Worm (Caenorhabditis elegans): ENCODE results near the gene cest-1.2.
A peak's percentile ranks its signal among the peaks of the same experiment; 100 is the strongest.
"Not testable (repeated sequence)": the region's sequence is repeated elsewhere in the genome, so short reads cannot be mapped to it uniquely, and the experiment has no call there.

The cest-1.2 gene

DNA sequence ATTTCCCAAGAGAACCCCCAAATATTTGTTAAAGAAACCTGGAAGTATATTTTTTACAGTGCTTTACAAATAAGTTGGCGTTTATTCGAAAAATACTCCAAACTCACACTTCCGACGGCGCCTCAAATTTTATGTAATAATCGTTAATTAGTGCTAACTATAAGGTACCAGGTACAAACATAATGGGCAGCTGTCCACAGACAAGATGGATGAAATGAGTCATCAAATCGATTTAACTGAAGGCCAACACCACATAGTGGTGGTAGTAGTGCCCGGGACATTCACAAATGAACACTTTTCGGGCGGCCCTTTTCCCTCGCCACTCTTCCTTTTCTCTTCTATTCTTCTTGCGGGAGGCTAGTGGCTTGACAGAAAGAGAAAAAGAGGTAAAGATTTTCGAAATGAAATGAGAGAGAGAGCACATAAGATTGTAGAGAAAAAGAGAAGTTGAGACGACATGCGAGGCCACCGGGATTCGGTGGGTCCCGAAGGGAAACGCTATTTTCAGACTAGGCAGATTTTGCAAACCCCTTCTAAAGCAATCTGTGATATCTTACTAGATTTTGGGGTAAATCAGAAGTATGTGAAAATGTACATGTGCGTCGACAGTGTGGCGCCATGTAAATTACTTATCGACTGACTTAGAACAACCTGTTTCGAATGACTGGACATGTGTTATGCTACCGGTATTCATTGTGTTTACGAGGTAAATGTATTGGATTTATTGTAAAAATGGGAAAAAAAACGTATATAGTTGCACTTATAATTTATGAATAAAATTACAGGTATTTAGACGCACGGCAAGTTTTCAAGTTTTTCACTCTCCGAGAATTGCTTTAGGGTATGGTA lies 21.2 kb downstream of the cest-1.2 start:
- TF ChIP-seq hmg-4 (GFP tag; optimal IDR thresholded peaks at IDR 0.05), result peak; percentile 69
- TF ChIP-seq ceh-13 (GFP tag; optimal IDR thresholded peaks at IDR 0.05), result no peak
- peak; percentile 34 for TF ChIP-seq F13C5.2 (tag; optimal IDR thresholded peaks at IDR 0.05)

DNA sequence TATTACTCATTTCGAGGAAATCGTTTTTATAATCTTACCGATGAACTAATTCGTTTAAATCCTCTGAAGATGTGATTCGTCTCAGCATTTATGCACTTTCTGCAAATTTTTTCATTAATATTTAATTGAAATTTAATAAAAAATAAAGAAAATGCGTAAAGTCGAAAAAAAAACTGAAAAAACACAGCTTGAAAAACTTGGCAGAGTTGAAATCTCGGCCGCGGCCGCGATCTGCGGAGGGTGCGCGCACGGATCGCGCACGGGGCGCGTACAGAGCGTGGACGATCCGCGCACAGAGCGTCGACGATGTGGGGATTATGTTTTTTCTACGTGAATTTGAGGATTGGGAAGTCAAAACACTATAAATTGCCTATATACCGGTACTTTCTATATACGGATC lies 22.9 kb downstream of the cest-1.2 start, which contains the start of gene AH10.4:
AH10.4 (minus strand) TSS at position 101 of the 400 bp plus-strand sequence.
- TF ChIP-seq scrt-1 (GFP tag; IDR thresholded peaks at IDR 0.05); ceh-36 (tag; optimal IDR thresholded peaks at IDR 0.05); flt-1 (GFP tag; IDR thresholded peaks at IDR 0.05): not testable (repeated sequence)

DNA sequence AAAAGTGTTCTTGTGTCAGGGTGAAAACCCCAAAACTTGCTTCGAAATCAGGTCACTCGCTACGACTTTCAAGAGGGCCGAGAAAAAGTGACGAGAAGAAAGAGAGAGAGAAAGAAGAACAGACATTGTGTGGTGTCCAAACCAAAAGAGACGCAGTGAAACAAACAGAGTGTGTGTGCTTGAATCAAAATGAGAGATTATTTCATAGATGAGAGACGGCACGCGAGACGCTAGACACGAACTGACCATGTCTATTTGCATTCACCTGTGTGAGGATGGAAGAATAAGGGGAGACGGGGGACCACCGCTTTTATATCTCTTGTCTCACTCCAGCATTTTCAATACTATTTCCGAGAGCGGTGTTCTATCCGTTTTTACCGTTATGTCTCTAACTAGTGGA lies 24.5 kb downstream of the cest-1.2 start:
- peak; percentile 26 for TF ChIP-seq hmg-4 (GFP tag; optimal IDR thresholded peaks at IDR 0.05)
- no peak for TF ChIP-seq F13C5.2 (tag; optimal IDR thresholded peaks at IDR 0.05)
- no peak for TF ChIP-seq sea-1 (GFP tag; conservative IDR thresholded peaks at IDR 0.05)
- no peak for TF ChIP-seq hmbx-1 (tag; optimal IDR thresholded peaks at IDR 0.05)
- TF ChIP-seq ceh-36 (tag; optimal IDR thresholded peaks at IDR 0.05), result peak; percentile 42
- TF ChIP-seq tbx-37 (GFP tag; conservative IDR thresholded peaks at IDR 0.05), result no peak
- TF ChIP-seq tbx-11 (GFP tag; IDR thresholded peaks at IDR 0.05), result no peak

DNA sequence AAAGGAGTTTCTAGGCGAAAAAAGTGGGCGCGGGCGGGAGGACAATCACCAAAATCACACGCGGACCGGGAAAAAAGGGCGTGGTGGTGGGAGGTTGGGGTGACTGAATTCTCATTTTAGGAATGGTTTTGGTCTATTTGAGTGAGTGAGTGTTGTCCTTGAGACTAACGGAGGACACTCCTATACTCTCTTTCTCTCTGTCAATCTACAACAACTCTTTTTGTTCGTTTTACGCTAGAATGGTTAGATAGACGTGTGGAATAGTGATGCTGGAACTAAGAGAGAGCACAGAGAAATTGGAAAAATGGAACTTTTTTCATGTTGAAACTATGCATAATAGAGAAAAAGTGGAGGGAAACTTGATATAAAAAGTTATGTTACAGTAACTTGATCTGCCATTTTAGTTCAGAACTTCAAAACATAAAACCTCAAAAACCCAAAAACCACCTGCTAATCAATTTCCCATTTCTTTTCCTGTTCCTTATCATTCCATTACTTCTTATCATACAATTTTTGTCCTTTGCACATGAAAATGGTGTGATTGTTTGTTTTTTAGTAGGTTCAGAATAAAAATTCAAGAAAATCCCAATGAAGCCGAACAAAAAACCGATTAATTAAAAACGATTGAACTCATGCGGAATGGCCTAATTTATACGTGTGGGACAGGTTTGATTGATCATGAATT lies 25.8 kb downstream of the cest-1.2 start:
- TF ChIP-seq ama-1 (optimal IDR thresholded peaks at IDR 0.05) (no peak), hmg-4 (GFP tag; optimal IDR thresholded peaks at IDR 0.05) (no peak), ceh-36 (tag; optimal IDR thresholded peaks at IDR 0.05) (no peak), tbx-11 (GFP tag; IDR thresholded peaks at IDR 0.05) (no peak), aly-1 (tag; optimal IDR thresholded peaks at IDR 0.05) (no peak), tbx-37 (GFP tag; conservative IDR thresholded peaks at IDR 0.05) (no peak), tra-4 (tag; optimal IDR thresholded peaks at IDR 0.05) (no peak), hmbx-1 (tag; optimal IDR thresholded peaks at IDR 0.05) (no peak), F13C5.2 (tag; optimal IDR thresholded peaks at IDR 0.05) (no peak), B0310.2 (tag; optimal IDR thresholded peaks at IDR 0.05) (no peak), scrt-1 (GFP tag; IDR thresholded peaks at IDR 0.05) (no peak), hnd-1 (tag; optimal IDR thresholded peaks at IDR 0.05) (no peak), sea-1 (GFP tag; conservative IDR thresholded peaks at IDR 0.05) (no peak)

DNA sequence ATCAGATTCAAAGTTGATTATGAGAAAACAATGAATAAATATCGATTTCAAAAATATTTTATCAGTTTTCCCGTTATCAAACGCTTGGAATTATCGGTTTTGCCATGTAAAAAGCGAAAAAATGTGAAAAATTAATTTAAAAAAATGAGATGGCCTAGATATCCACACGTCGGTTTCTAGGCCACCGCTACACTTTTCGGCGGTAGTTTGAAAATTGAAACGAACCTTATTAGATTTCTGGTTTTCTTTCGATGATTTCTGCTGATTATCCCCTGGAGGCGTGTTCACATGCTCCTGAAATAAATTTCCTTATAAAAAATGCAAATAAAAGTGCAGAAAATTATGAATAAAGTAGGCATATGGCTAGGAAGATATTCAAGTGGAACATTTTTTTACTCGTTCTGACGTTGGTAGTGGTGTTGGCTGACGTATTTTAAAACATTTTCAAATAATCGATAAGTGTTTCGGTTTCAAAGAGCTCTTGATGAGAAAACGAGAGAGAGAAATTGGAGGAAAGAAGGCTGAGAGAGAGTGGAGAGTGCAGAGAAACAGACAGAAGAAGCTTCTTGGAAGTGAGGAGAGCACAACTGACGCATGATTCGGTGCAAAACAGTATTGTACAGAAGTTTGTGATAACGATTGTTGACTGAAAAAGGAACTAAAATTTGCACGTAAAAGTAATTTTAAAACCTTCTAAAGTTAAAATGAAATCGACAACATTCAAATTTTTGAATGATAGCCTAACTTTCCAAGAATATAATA lies 27.5 kb downstream of the cest-1.2 start:
- TF ChIP-seq hnd-1 (tag; optimal IDR thresholded peaks at IDR 0.05) (no peak), tbx-37 (GFP tag; conservative IDR thresholded peaks at IDR 0.05) (no peak), ama-1 (optimal IDR thresholded peaks at IDR 0.05) (no peak), hmbx-1 (tag; optimal IDR thresholded peaks at IDR 0.05) (no peak), sea-1 (GFP tag; conservative IDR thresholded peaks at IDR 0.05) (no peak), ceh-36 (tag; optimal IDR thresholded peaks at IDR 0.05) (no peak), tbx-11 (GFP tag; IDR thresholded peaks at IDR 0.05) (no peak), flt-1 (GFP tag; IDR thresholded peaks at IDR 0.05) (no peak), tra-4 (tag; optimal IDR thresholded peaks at IDR 0.05) (no peak)

DNA sequence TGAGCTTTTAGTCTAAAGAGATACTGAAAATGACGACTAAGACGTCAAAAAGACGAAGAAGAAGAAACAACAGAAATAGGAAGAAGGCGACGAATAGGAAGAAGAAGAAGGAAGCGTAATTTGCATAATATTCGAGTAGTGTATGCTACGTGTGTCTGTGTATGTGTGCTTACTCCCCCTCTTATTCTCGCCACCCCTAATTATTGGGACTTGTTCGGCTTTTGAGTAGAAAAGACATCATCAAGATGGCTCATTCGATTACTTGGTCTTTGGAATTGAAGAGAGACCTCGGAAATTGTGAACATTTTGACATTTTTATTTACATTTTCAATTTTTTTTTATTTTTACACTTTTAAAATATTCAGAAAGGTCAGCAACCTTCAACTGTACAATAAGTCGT lies 30.4 kb downstream of the cest-1.2 start:
- no peak for TF ChIP-seq tra-4 (tag; optimal IDR thresholded peaks at IDR 0.05)
- no peak for TF ChIP-seq pes-1 (GFP tag; IDR thresholded peaks at IDR 0.05)
- no peak for TF ChIP-seq ceh-13 (GFP tag; optimal IDR thresholded peaks at IDR 0.05)
- no peak for TF ChIP-seq ceh-36 (tag; optimal IDR thresholded peaks at IDR 0.05)
- no peak for TF ChIP-seq aly-1 (tag; optimal IDR thresholded peaks at IDR 0.05)
- no peak for TF ChIP-seq tbx-11 (GFP tag; IDR thresholded peaks at IDR 0.05)
- no peak for TF ChIP-seq hmbx-1 (tag; optimal IDR thresholded peaks at IDR 0.05)
- TF ChIP-seq B0310.2 (tag; optimal IDR thresholded peaks at IDR 0.05), result no peak

DNA sequence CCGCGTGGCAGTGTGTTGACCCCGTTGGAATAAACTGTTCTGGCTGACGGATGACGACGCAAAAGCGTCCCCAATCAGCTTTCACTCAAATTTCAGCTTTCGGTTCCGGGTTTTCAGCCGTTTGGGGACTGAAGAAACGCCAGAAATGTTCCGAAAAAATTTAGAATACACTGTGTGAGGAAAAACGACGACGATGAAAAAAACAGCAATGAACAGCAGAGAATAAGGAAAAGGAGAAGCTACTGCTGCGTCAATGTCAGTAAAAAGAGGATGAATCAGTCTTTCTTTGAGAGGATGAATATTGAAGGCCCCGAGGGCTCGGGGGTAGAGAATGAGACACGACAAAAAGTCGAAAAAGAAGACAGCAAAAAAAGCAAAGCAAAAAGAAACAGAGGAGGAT lies 31.8 kb downstream of the cest-1.2 start:
- TF ChIP-seq hnd-1 (tag; optimal IDR thresholded peaks at IDR 0.05) (no peak), tbx-11 (GFP tag; IDR thresholded peaks at IDR 0.05) (no peak), ets-7 (tag; optimal IDR thresholded peaks at IDR 0.05) (no peak), flt-1 (GFP tag; IDR thresholded peaks at IDR 0.05) (no peak), hmg-4 (GFP tag; optimal IDR thresholded peaks at IDR 0.05) (no peak), B0310.2 (tag; optimal IDR thresholded peaks at IDR 0.05) (no peak), tbx-37 (GFP tag; conservative IDR thresholded peaks at IDR 0.05) (no peak), aly-1 (tag; optimal IDR thresholded peaks at IDR 0.05) (no peak), hmbx-1 (tag; optimal IDR thresholded peaks at IDR 0.05) (no peak), tra-4 (tag; optimal IDR thresholded peaks at IDR 0.05) (no peak), ceh-13 (GFP tag; optimal IDR thresholded peaks at IDR 0.05) (no peak), ceh-36 (tag; optimal IDR thresholded peaks at IDR 0.05) (no peak), ama-1 (optimal IDR thresholded peaks at IDR 0.05) (no peak), sea-1 (GFP tag; conservative IDR thresholded peaks at IDR 0.05) (no peak), scrt-1 (GFP tag; IDR thresholded peaks at IDR 0.05) (no peak), pes-1 (GFP tag; IDR thresholded peaks at IDR 0.05) (no peak), F13C5.2 (tag; optimal IDR thresholded peaks at IDR 0.05) (no peak)

All from whole organism, early embryonic.